Fruit fly (Drosophila melanogaster) whole organism, embryonic: ENCODE results near the gene Mct1.

ENCODE experiments used
- Atf6 ChIP-seq: fragments of 200-800 bp; sonication (Bioruptor generic); IDR thresholded peaks from 2 replicates; pipeline ENCODE4 v1.3.6; 2022; ENCODE audit warnings: missing biosample characterization, missing genetic modification characterization
- BEAF-32 ChIP-seq: fragments of 200-800 bp; sonication (Bioruptor generic); optimal IDR thresholded peaks from 3 replicates; lab custom pipeline; 2017; ENCODE audit warnings: missing biosample characterization, missing genetic modification characterization, mild to moderate bottlenecking, moderate library complexity, missing genetic modification reagents
- Bteb2 ChIP-seq: fragments of 200-800 bp; sonication (Bioruptor generic); optimal IDR thresholded peaks from 2 replicates; lab custom pipeline; 2016; ENCODE audit warnings: missing biosample characterization, missing genetic modification characterization
- CG10654 ChIP-seq: fragments of 200-800 bp; sonication (Bioruptor generic); optimal IDR thresholded peaks from 2 replicates; lab custom pipeline; 2016; ENCODE audit warnings: missing biosample characterization, missing genetic modification characterization
- CG12071 ChIP-seq: fragments of 200-800 bp; sonication (Bioruptor generic); optimal IDR thresholded peaks from 3 replicates; lab custom pipeline; 2018; ENCODE audit warnings: missing biosample characterization, mild to moderate bottlenecking, missing genetic modification characterization
- CG12391 ChIP-seq: fragments of 200-800 bp; sonication (Bioruptor generic); optimal IDR thresholded peaks from 3 replicates; lab custom pipeline; 2018; ENCODE audit warnings: missing biosample characterization, mild to moderate bottlenecking, missing genetic modification characterization, moderate library complexity
- CG13287 ChIP-seq: fragments of 200-800 bp; sonication (Bioruptor generic); IDR thresholded peaks from 2 replicates; pipeline ENCODE4 v1.3.6; 2022; ENCODE audit warnings: missing biosample characterization, missing genetic modification characterization; ENCODE audit not compliant: partially characterized antibody
- CG15696 ChIP-seq: fragments of 200-800 bp; sonication (Bioruptor generic); optimal IDR thresholded peaks from 2 replicates; lab custom pipeline; 2019; ENCODE audit warnings: missing biosample characterization, mild to moderate bottlenecking, missing genetic modification characterization, moderate library complexity
- CG16813 ChIP-seq: fragments of 200-800 bp; sonication (Bioruptor generic); IDR thresholded peaks from 3 replicates; pipeline ENCODE4 v1.3.6; 2022; ENCODE audit warnings: missing biosample characterization, missing genetic modification characterization; ENCODE audit not compliant: partially characterized antibody
- CG18599 ChIP-seq: fragments of 200-800 bp; sonication (Bioruptor generic); optimal IDR thresholded peaks from 3 replicates; lab custom pipeline; 2017; ENCODE audit warnings: missing biosample characterization, missing genetic modification characterization, mild to moderate bottlenecking, moderate library complexity, missing genetic modification reagents
- CG2116 ChIP-seq: fragments of 200-800 bp; sonication (Bioruptor generic); optimal IDR thresholded peaks from 3 replicates; lab custom pipeline; 2018; ENCODE audit warnings: missing biosample characterization, mild to moderate bottlenecking, missing genetic modification characterization
- CG30431 ChIP-seq: fragments of 200-800 bp; sonication (Bioruptor generic); optimal IDR thresholded peaks from 2 replicates; lab custom pipeline; 2017; ENCODE audit warnings: missing biosample characterization, missing genetic modification characterization
- CG33557 ChIP-seq: fragments of 200-800 bp; sonication (Bioruptor generic); optimal IDR thresholded peaks from 2 replicates; lab custom pipeline; 2019; ENCODE audit warnings: missing biosample characterization, mild to moderate bottlenecking, missing genetic modification characterization, moderate library complexity
- CG34376 ChIP-seq: fragments of 200-800 bp; sonication (Bioruptor generic); optimal IDR thresholded peaks from 2 replicates; lab custom pipeline; 2018; ENCODE audit warnings: missing biosample characterization, mild to moderate bottlenecking, missing genetic modification characterization
- CG7271 ChIP-seq: fragments of 200-800 bp; sonication (Bioruptor generic); optimal IDR thresholded peaks from 2 replicates; lab custom pipeline; 2018; ENCODE audit warnings: missing biosample characterization, mild to moderate bottlenecking, missing genetic modification characterization, moderate library complexity
- CG7963 ChIP-seq: fragments of 200-800 bp; sonication (Bioruptor generic); IDR thresholded peaks from 3 replicates; pipeline ENCODE4 v1.3.6; 2022; ENCODE audit warnings: missing biosample characterization, missing genetic modification characterization; ENCODE audit not compliant: partially characterized antibody
- CG8281 ChIP-seq: fragments of 200-800 bp; sonication (Bioruptor generic); optimal IDR thresholded peaks from 2 replicates; lab custom pipeline; 2018; ENCODE audit warnings: missing biosample characterization, mild to moderate bottlenecking, missing genetic modification characterization, moderate library complexity
- CG8388 ChIP-seq: fragments of 200-800 bp; sonication (Bioruptor generic); optimal IDR thresholded peaks from 2 replicates; lab custom pipeline; 2019; ENCODE audit warnings: missing biosample characterization, mild to moderate bottlenecking, missing genetic modification characterization, moderate library complexity
- CG8924 ChIP-seq: fragments of 200-800 bp; optimal IDR thresholded peaks from 3 replicates; lab custom pipeline; 2019; ENCODE audit warnings: missing biosample characterization, mild to moderate bottlenecking, missing genetic modification characterization, moderate library complexity
- Dp ChIP-seq: fragments of 200-800 bp; sonication (Bioruptor generic); optimal IDR thresholded peaks from 2 replicates; lab custom pipeline; 2018; ENCODE audit warnings: missing biosample characterization, mild to moderate bottlenecking, missing genetic modification characterization, moderate library complexity
- Fer1 ChIP-seq: fragments of 200-800 bp; sonication (Bioruptor generic); optimal IDR thresholded peaks from 2 replicates; lab custom pipeline; 2017; ENCODE audit warnings: missing biosample characterization, mild to moderate bottlenecking, missing genetic modification characterization
- Gsc ChIP-seq: fragments of 200-800 bp; sonication (Bioruptor generic); IDR thresholded peaks from 2 replicates; pipeline ENCODE4 v1.3.6; 2022; ENCODE audit warnings: missing biosample characterization, missing genetic modification characterization
- HLH4C ChIP-seq: fragments of 200-800 bp; sonication (Bioruptor generic); IDR thresholded peaks from 3 replicates; pipeline ENCODE4 v1.3.6; 2022; ENCODE audit warnings: missing biosample characterization, missing genetic modification characterization; ENCODE audit not compliant: partially characterized antibody
- Hand ChIP-seq: fragments of 200-800 bp; sonication (Bioruptor generic); optimal IDR thresholded peaks from 2 replicates; lab custom pipeline; 2017; ENCODE audit warnings: mild to moderate bottlenecking, missing biosample characterization, missing genetic modification reagents, missing genetic modification characterization
- Hmr ChIP-seq: fragments of 200-800 bp; sonication (Bioruptor generic); optimal IDR thresholded peaks from 3 replicates; lab custom pipeline; 2017; ENCODE audit warnings: mild to moderate bottlenecking, missing biosample characterization, missing genetic modification reagents, missing genetic modification characterization
- Hr3 ChIP-seq: fragments of 200-800 bp; sonication (Bioruptor generic); optimal IDR thresholded peaks from 3 replicates; lab custom pipeline; 2016; ENCODE audit warnings: missing biosample characterization, missing genetic modification characterization
- Myb ChIP-seq: fragments of 200-800 bp; sonication (Bioruptor generic); optimal IDR thresholded peaks from 2 replicates; lab custom pipeline; 2016; ENCODE audit warnings: missing biosample characterization, missing genetic modification characterization
- Nf-YB ChIP-seq: fragments of 200-800 bp; sonication (Bioruptor generic); optimal IDR thresholded peaks from 3 replicates; lab custom pipeline; 2019; ENCODE audit warnings: missing biosample characterization, mild to moderate bottlenecking, missing genetic modification characterization, moderate library complexity
- Nf-YC ChIP-seq: fragments of 200-800 bp; optimal IDR thresholded peaks from 3 replicates; lab custom pipeline; 2019; ENCODE audit warnings: missing biosample characterization, mild to moderate bottlenecking, missing genetic modification characterization, moderate library complexity
- Oaz ChIP-seq: fragments of 200-800 bp; sonication (Bioruptor generic); IDR thresholded peaks from 2 replicates; pipeline ENCODE4 v1.3.6; 2022; ENCODE audit warnings: missing biosample characterization, missing genetic modification characterization
- chinmo ChIP-seq: fragments of 200-800 bp; sonication (Bioruptor generic); IDR thresholded peaks from 4 replicates; pipeline ENCODE4 v1.3.6; 2022; ENCODE audit warnings: missing biosample characterization, missing genetic modification characterization; ENCODE audit not compliant: partially characterized antibody
- ci ChIP-seq: fragments of 200-800 bp; sonication (Bioruptor generic); IDR thresholded peaks from 3 replicates; pipeline ENCODE4 v1.3.6; 2022; ENCODE audit warnings: missing biosample characterization, missing genetic modification characterization
- disco-r ChIP-seq: fragments of 200-800 bp; sonication (Bioruptor generic); optimal IDR thresholded peaks from 2 replicates; lab custom pipeline; 2016; ENCODE audit warnings: missing biosample characterization, missing genetic modification characterization
- gcm2 ChIP-seq: fragments of 200-800 bp; sonication (Bioruptor generic); optimal IDR thresholded peaks from 2 replicates; lab custom pipeline; 2016; ENCODE audit warnings: missing biosample characterization, missing genetic modification characterization
- gsb-n ChIP-seq: fragments of 200-800 bp; sonication (Bioruptor generic); optimal IDR thresholded peaks from 3 replicates; lab custom pipeline; 2018; ENCODE audit warnings: missing biosample characterization, mild to moderate bottlenecking, missing genetic modification characterization
- klu ChIP-seq: fragments of 200-800 bp; sonication (Bioruptor generic); IDR thresholded peaks from 2 replicates; pipeline ENCODE4 v1.3.6; 2022; ENCODE audit warnings: missing biosample characterization, missing genetic modification characterization
- knrl ChIP-seq: fragments of 200-800 bp; sonication (Bioruptor generic); IDR thresholded peaks from 3 replicates; pipeline ENCODE4 v1.3.6; 2022; ENCODE audit warnings: missing biosample characterization, missing genetic modification characterization; ENCODE audit not compliant: partially characterized antibody
- mirr ChIP-seq: fragments of 200-800 bp; sonication (Bioruptor generic); optimal IDR thresholded peaks from 3 replicates; lab custom pipeline; 2018; ENCODE audit warnings: missing biosample characterization, mild to moderate bottlenecking, missing genetic modification characterization
- nerfin-2 ChIP-seq: fragments of 200-800 bp; sonication (Bioruptor generic); IDR thresholded peaks from 2 replicates; pipeline ENCODE4 v1.3.6; 2022; ENCODE audit warnings: missing biosample characterization, missing genetic modification characterization; ENCODE audit not compliant: partially characterized antibody
- onecut ChIP-seq: fragments of 200-800 bp; sonication (Bioruptor generic); IDR thresholded peaks from 2 replicates; pipeline ENCODE4 v1.3.6; 2022; ENCODE audit warnings: missing biosample characterization, missing genetic modification characterization
- pan ChIP-seq, 4 experiments: fragments of >200 bp in 3 of 4; fragments of 200-800 bp in 1 of 4; sonication (Bioruptor generic) in 1 of 4; optimal IDR thresholded peaks in 3 of 4; IDR thresholded peaks in 1 of 4; 2 replicates each; pipeline versions ENCODE4 v1.3.6 to Lab custom; 2017 to 2022; ENCODE audit warnings: missing biosample characterization in 2 of 4, missing genetic modification characterization in 2 of 4, mixed read lengths in 1 of 4
- scrt ChIP-seq: fragments of 200-800 bp; sonication (Bioruptor generic); optimal IDR thresholded peaks from 2 replicates; lab custom pipeline; 2018; ENCODE audit warnings: missing biosample characterization, mild to moderate bottlenecking, missing genetic modification characterization, moderate library complexity
- seq ChIP-seq: fragments of 200-800 bp; sonication (Bioruptor generic); IDR thresholded peaks from 2 replicates; pipeline ENCODE4 v1.3.6; 2022; ENCODE audit warnings: missing biosample characterization, missing genetic modification characterization
- shn ChIP-seq: fragments of 200-800 bp; sonication (Bioruptor generic); optimal IDR thresholded peaks from 3 replicates; lab custom pipeline; 2016; ENCODE audit warnings: missing biosample characterization, missing genetic modification characterization
- sna ChIP-seq: fragments of 200-800 bp; sonication (Bioruptor generic); IDR thresholded peaks from 2 replicates; pipeline ENCODE4 v1.3.6; 2022; ENCODE audit warnings: missing biosample characterization, missing genetic modification characterization; ENCODE audit not compliant: partially characterized antibody
- vnd ChIP-seq: fragments of 200-800 bp; sonication (Bioruptor generic); IDR thresholded peaks from 3 replicates; pipeline ENCODE4 v1.3.6; 2022; ENCODE audit warnings: missing biosample characterization, missing genetic modification characterization; ENCODE audit not compliant: partially characterized antibody
- z ChIP-seq: fragments of 200-800 bp; sonication (Bioruptor generic); IDR thresholded peaks from 3 replicates; pipeline ENCODE4 v1.3.6; 2022; ENCODE audit warnings: missing biosample characterization, missing genetic modification characterization

Gene Mct1

DNA sequence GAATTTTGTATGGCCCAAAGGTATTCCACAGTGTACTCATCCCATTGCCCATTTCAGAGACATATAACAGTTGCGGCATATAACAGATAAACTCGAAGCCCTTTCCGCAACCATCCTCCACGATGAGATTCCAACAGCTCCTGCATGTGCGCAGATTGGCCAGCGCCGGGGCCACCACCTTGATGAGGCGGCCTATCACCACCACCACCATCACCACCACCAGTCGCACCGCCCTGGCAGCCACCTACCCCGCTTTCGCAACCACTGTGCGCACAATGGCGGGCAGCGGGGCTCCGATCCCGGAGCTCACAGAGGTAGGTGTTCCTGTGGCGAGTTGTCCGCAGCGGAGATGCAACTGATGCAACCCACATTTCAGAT, 46.1 kb upstream of the Mct1 start:
- TF ChIP-seq Bteb2 = no peak
- TF ChIP-seq Nf-YB (GFP tag; lab: Kevin White, UChicago) = peak; percentile 94
- peak; percentile 94 for TF ChIP-seq Nf-YC
- TF ChIP-seq CG7271 (tag; lab: Kevin White, UChicago) = no peak
- TF ChIP-seq seq (GFP tag; lab: Robert Waterston, UW) = peak; percentile 47; the same call in 1 of the 2 replicates
- TF ChIP-seq z = no peak
- TF ChIP-seq CG12071 (GFP tag; lab: Kevin White, UChicago) = no peak

- peak; percentile 9 for TF ChIP-seq CG2116
- no peak for TF ChIP-seq Atf6 (GFP tag; lab: Robert Waterston, UW)
- TF ChIP-seq klu (GFP tag; lab: Robert Waterston, UW) = no peak
- peak; percentile 70; the same call in 1 of the 4 replicates for TF ChIP-seq chinmo (GFP tag; lab: Robert Waterston, UW)
- no peak for TF ChIP-seq CG15696
- TF ChIP-seq sna = peak; percentile 55
- TF ChIP-seq mirr (GFP tag; lab: Kevin White, UChicago) = peak; percentile 3
- TF ChIP-seq Myb (GFP tag; lab: Kevin White, UChicago) = peak; percentile 73
- TF ChIP-seq shn = no peak
- TF ChIP-seq CG8924 (tag; lab: Kevin White, UChicago) = no peak
- TF ChIP-seq BEAF-32 (GFP tag; lab: Kevin White, UChicago) = peak; percentile 71
- TF ChIP-seq gsb-n (tag; lab: Kevin White, UChicago) = no peak
- TF ChIP-seq HLH4C (GFP tag; lab: Robert Waterston, UW) = peak; percentile 51; the same call in 2 of the 3 replicates
- TF ChIP-seq disco-r (GFP tag; lab: Kevin White, UChicago) = no peak
- TF ChIP-seq CG30431 (GFP tag; lab: Kevin White, UChicago) = no peak
- TF ChIP-seq knrl = peak; percentile 39; the same call in 1 of the 3 replicates
- peak; percentile 39 for TF ChIP-seq CG34376 (GFP tag; lab: Kevin White, UChicago)
- TF ChIP-seq nerfin-2 (GFP tag; lab: Robert Waterston, UW) = no peak
- TF ChIP-seq Gsc (GFP tag; lab: Robert Waterston, UW) = no peak
- TF ChIP-seq gcm2 (GFP tag; lab: Kevin White, UChicago) = no peak
- TF ChIP-seq CG10654 (GFP tag; lab: Kevin White, UChicago) = no peak
- TF ChIP-seq pan (optimal IDR thresholded peaks at IDR 0.05; lab: Kevin White, UChicago) = no peak
- TF ChIP-seq pan (GFP tag; optimal IDR thresholded peaks at IDR 0.05 in 1 of 2, IDR thresholded peaks at IDR 0.05 in 1 of 2) = peak in 1 of 2 experiments; percentile 29
- TF ChIP-seq CG18599 (GFP tag; lab: Kevin White, UChicago) = peak; percentile 26
- TF ChIP-seq Hand (GFP tag; lab: Kevin White, UChicago) = no peak
- peak; percentile 37 for TF ChIP-seq Fer1 (GFP tag; lab: Kevin White, UChicago)
- TF ChIP-seq Dp (GFP tag; lab: Kevin White, UChicago) = peak; percentile 75
- TF ChIP-seq CG7963 (GFP tag; lab: Robert Waterston, UW) = 0 out of 3 replicates have a peak, but pooled peaks have one; percentile 32
- no peak for TF ChIP-seq scrt (GFP tag; lab: Kevin White, UChicago)
- TF ChIP-seq CG8281 (tag; lab: Kevin White, UChicago) = no peak
- TF ChIP-seq CG8388 = no peak
- TF ChIP-seq CG33557 (GFP tag; lab: Kevin White, UChicago) = no peak
- TF ChIP-seq CG12391 (tag; lab: Kevin White, UChicago) = no peak
- no peak for TF ChIP-seq onecut (GFP tag; lab: Robert Waterston, UW)
- TF ChIP-seq vnd (GFP tag; lab: Robert Waterston, UW) = peak; percentile 43; the same call in 1 of the 3 replicates
- 0 out of 3 replicates have a peak, but pooled peaks have one; percentile 5 for TF ChIP-seq ci (GFP tag; lab: Robert Waterston, UW)
- TF ChIP-seq CG16813 = peak; percentile 47; the same call in 1 of the 3 replicates
- TF ChIP-seq Oaz = no peak
- peak; percentile 79 for TF ChIP-seq CG13287 (GFP tag; lab: Robert Waterston, UW)
- no peak for TF ChIP-seq Hr3
- peak; percentile 23 for TF ChIP-seq Hmr
Observed at dm6 chrX:2145114-2145513, 43.9 kb upstream of the Mct1 start, which contains the start of gene Pgd. TSS of gene Pgd (plus strand) at chrX:2145136.
